Fruit fly (Drosophila melanogaster) whole organism, prepupa: ENCODE measurements around the gene CG3301.
A peak's percentile ranks its signal among the peaks of the same experiment; 100 is the strongest.

Source experiments
- Blimp-1 ChIP-seq: fragments of 200-800 bp; sonication (Bioruptor generic); optimal IDR thresholded peaks from 3 replicates; lab custom pipeline; 2017; ENCODE audit warnings: missing biosample characterization, missing genetic modification characterization, mild to moderate bottlenecking, moderate library complexity, missing genetic modification reagents
- CG10631 ChIP-seq: fragments of 200-800 bp; sonication (Bioruptor generic); optimal IDR thresholded peaks from 2 replicates; lab custom pipeline; 2016; ENCODE audit warnings: missing biosample characterization, missing genetic modification characterization
- CG11294 ChIP-seq: fragments of 200-800 bp; sonication (Bioruptor generic); IDR thresholded peaks from 2 replicates; pipeline ENCODE4 v1.3.6; 2022; ENCODE audit warnings: missing biosample characterization, missing genetic modification characterization
- CG15336 ChIP-seq: fragments of 200-800 bp; sonication (Bioruptor generic); IDR thresholded peaks from 2 replicates; pipeline ENCODE4 v1.3.6; 2022; ENCODE audit warnings: missing biosample characterization, missing genetic modification characterization
- CG1621 ChIP-seq: fragments of 200-800 bp; sonication (Bioruptor generic); optimal IDR thresholded peaks from 3 replicates; lab custom pipeline; 2018; ENCODE audit warnings: missing biosample characterization, mild to moderate bottlenecking, missing genetic modification characterization
- CG16779 ChIP-seq: fragments of 200-800 bp; sonication (Bioruptor generic); optimal IDR thresholded peaks from 3 replicates; lab custom pipeline; 2017; ENCODE audit warnings: missing biosample characterization, mild to moderate bottlenecking, missing genetic modification characterization
- CG3032 ChIP-seq: fragments of 200-800 bp; optimal IDR thresholded peaks from 2 replicates; lab custom pipeline; 2019; ENCODE audit warnings: missing biosample characterization, mild to moderate bottlenecking, missing genetic modification characterization, moderate library complexity
- CG31627 ChIP-seq: fragments of 200-800 bp; sonication (Bioruptor generic); optimal IDR thresholded peaks from 3 replicates; lab custom pipeline; 2016; ENCODE audit warnings: missing biosample characterization, missing genetic modification characterization
- CG34406 ChIP-seq: fragments of 200-800 bp; sonication (Bioruptor generic); optimal IDR thresholded peaks from 3 replicates; lab custom pipeline; 2016; ENCODE audit warnings: missing biosample characterization, missing genetic modification characterization
- CG3919 ChIP-seq: fragments of 200-800 bp; sonication (Bioruptor generic); optimal IDR thresholded peaks from 3 replicates; lab custom pipeline; 2016; ENCODE audit warnings: missing biosample characterization, missing genetic modification characterization
- CG6792 ChIP-seq: fragments of 200-800 bp; sonication (Bioruptor generic); optimal IDR thresholded peaks from 3 replicates; lab custom pipeline; 2016; ENCODE audit warnings: missing biosample characterization, missing genetic modification characterization
- CG6808 ChIP-seq: fragments of 200-800 bp; sonication (Bioruptor generic); optimal IDR thresholded peaks from 3 replicates; lab custom pipeline; 2017; ENCODE audit warnings: missing biosample characterization, missing genetic modification characterization, mild to moderate bottlenecking, moderate library complexity, missing genetic modification reagents
- CG6854 ChIP-seq: fragments of 200-800 bp; sonication (Bioruptor generic); optimal IDR thresholded peaks from 2 replicates; lab custom pipeline; 2017; ENCODE audit warnings: missing biosample characterization, mild to moderate bottlenecking, missing genetic modification characterization
- CG7368 ChIP-seq: fragments of 200-800 bp; sonication (Bioruptor generic); optimal IDR thresholded peaks from 3 replicates; lab custom pipeline; 2016; ENCODE audit warnings: missing biosample characterization, missing genetic modification characterization
- CG8319 ChIP-seq: fragments of 200-800 bp; sonication (Bioruptor generic); optimal IDR thresholded peaks from 3 replicates; lab custom pipeline; 2016; ENCODE audit warnings: missing biosample characterization, missing genetic modification characterization
- CG8632 ChIP-seq: fragments of 200-800 bp; sonication (Bioruptor generic); optimal IDR thresholded peaks from 3 replicates; lab custom pipeline; 2016; ENCODE audit warnings: missing biosample characterization, missing genetic modification characterization
- CG9139 ChIP-seq: fragments of 200-800 bp; sonication (Bioruptor generic); optimal IDR thresholded peaks from 3 replicates; lab custom pipeline; 2017; ENCODE audit warnings: missing biosample characterization, mild to moderate bottlenecking, missing genetic modification characterization
- Eip75B ChIP-seq: fragments of 200-800 bp; sonication (Bioruptor generic); optimal IDR thresholded peaks from 3 replicates; lab custom pipeline; 2016; ENCODE audit warnings: missing biosample characterization, missing genetic modification characterization
- Eip78C ChIP-seq: fragments of 200-800 bp; sonication (Bioruptor generic); peaks from one replicate; lab custom pipeline; 2016; ENCODE audit warnings: missing biosample characterization, missing genetic modification characterization
- Ets21C ChIP-seq: fragments of 200-800 bp; sonication (Bioruptor generic); optimal IDR thresholded peaks from 3 replicates; lab custom pipeline; 2016; ENCODE audit warnings: missing biosample characterization, missing genetic modification characterization
- Hr38 ChIP-seq: sonication (Bioruptor generic); optimal IDR thresholded peaks from 2 replicates; lab custom pipeline; 2016; ENCODE audit warnings: missing biosample characterization, missing genetic modification characterization
- Hr39 ChIP-seq: fragments of 200-800 bp; sonication (Bioruptor generic); optimal IDR thresholded peaks from 2 replicates; lab custom pipeline; 2016; ENCODE audit warnings: missing biosample characterization, missing genetic modification characterization
- Hr4 ChIP-seq: fragments of 200-800 bp; sonication (Bioruptor generic); optimal IDR thresholded peaks from 3 replicates; lab custom pipeline; 2016; ENCODE audit warnings: missing biosample characterization, missing genetic modification characterization
- Sox102F ChIP-seq: fragments of 200-800 bp; sonication (Bioruptor generic); optimal IDR thresholded peaks from 2 replicates; lab custom pipeline; 2016; ENCODE audit warnings: missing biosample characterization, mild to moderate bottlenecking, missing genetic modification characterization
- Sox14 ChIP-seq: fragments of 200-800 bp; sonication (Bioruptor generic); optimal IDR thresholded peaks from 3 replicates; lab custom pipeline; 2016; ENCODE audit warnings: missing biosample characterization, missing genetic modification characterization
- Sox15 ChIP-seq: fragments of 200-800 bp; sonication (Bioruptor generic); optimal IDR thresholded peaks from 3 replicates; lab custom pipeline; 2016; ENCODE audit warnings: missing biosample characterization, missing genetic modification characterization
- achi ChIP-seq: fragments of 200-800 bp; sonication (Bioruptor generic); optimal IDR thresholded peaks from 3 replicates; lab custom pipeline; 2016; ENCODE audit warnings: missing biosample characterization, missing genetic modification characterization
- acj6 ChIP-seq: fragments of 200-800 bp; sonication (Bioruptor generic); optimal IDR thresholded peaks from 3 replicates; lab custom pipeline; 2016; ENCODE audit warnings: missing biosample characterization, missing genetic modification characterization
- cyc ChIP-seq: fragments of 200-800 bp; sonication (Bioruptor generic); optimal IDR thresholded peaks from 3 replicates; lab custom pipeline; 2016; ENCODE audit warnings: missing biosample characterization, missing genetic modification characterization
- dsx ChIP-seq: fragments of 200-800 bp; optimal IDR thresholded peaks from 3 replicates; lab custom pipeline; 2019; ENCODE audit warnings: missing biosample characterization, mild to moderate bottlenecking, missing genetic modification characterization, moderate library complexity; ENCODE audit not compliant: poor library complexity, severe bottlenecking
- eg ChIP-seq: fragments of 200-800 bp; sonication (Bioruptor generic); IDR thresholded peaks from 3 replicates; pipeline ENCODE4 v1.3.6; 2022; ENCODE audit warnings: missing biosample characterization, missing genetic modification characterization
- esn ChIP-seq: fragments of 200-800 bp; sonication (Bioruptor generic); optimal IDR thresholded peaks from 2 replicates; lab custom pipeline; 2016; ENCODE audit warnings: missing biosample characterization, mild to moderate bottlenecking, missing genetic modification characterization, moderate library complexity
- fd85E ChIP-seq: fragments of 200-800 bp; sonication (Bioruptor generic); optimal IDR thresholded peaks from 3 replicates; lab custom pipeline; 2016; ENCODE audit warnings: missing biosample characterization, missing genetic modification characterization
- fkh ChIP-seq: fragments of 200-800 bp; sonication (Bioruptor generic); optimal IDR thresholded peaks from 3 replicates; lab custom pipeline; 2017; ENCODE audit warnings: missing biosample characterization, mild to moderate bottlenecking, missing genetic modification characterization, moderate library complexity
- lz ChIP-seq: fragments of 200-800 bp; sonication (Bioruptor generic); optimal IDR thresholded peaks from 3 replicates; lab custom pipeline; 2016; ENCODE audit warnings: missing biosample characterization, missing genetic modification characterization
- net ChIP-seq: fragments of 200-800 bp; sonication (Bioruptor generic); optimal IDR thresholded peaks from 3 replicates; lab custom pipeline; 2016; ENCODE audit warnings: missing biosample characterization, missing genetic modification characterization
- pdm3 ChIP-seq: fragments of 200-800 bp; sonication (Bioruptor generic); optimal IDR thresholded peaks from 3 replicates; lab custom pipeline; 2016; ENCODE audit warnings: missing biosample characterization, missing genetic modification characterization
- salr ChIP-seq, 2 experiments: fragments of 200-800 bp; sonication (Bioruptor generic); optimal IDR thresholded peaks; 3 replicates each; lab custom pipeline; 2016 to 2018; ENCODE audit warnings: missing biosample characterization in 2 of 2, missing genetic modification characterization in 2 of 2, mild to moderate bottlenecking in 1 of 2
- ss ChIP-seq, 2 experiments: fragments of 200-800 bp; sonication (Bioruptor generic); optimal IDR thresholded peaks; 2 replicates in 1 of 2; 3 replicates in 1 of 2; lab custom pipeline; 2017 to 2018; ENCODE audit warnings: mild to moderate bottlenecking in 2 of 2, missing biosample characterization in 2 of 2, missing genetic modification characterization in 2 of 2, moderate library complexity in 1 of 2
- svp ChIP-seq: fragments of 200-800 bp; sonication (Bioruptor generic); peaks from one replicate; lab custom pipeline; 2016; ENCODE audit warnings: missing biosample characterization, missing genetic modification characterization
- topi ChIP-seq: fragments of 200-800 bp; sonication (Bioruptor generic); optimal IDR thresholded peaks from 3 replicates; lab custom pipeline; 2016; ENCODE audit warnings: missing biosample characterization, missing genetic modification characterization
- vri ChIP-seq: fragments of 200-800 bp; sonication (Bioruptor generic); optimal IDR thresholded peaks from 3 replicates; lab custom pipeline; 2016; ENCODE audit warnings: missing biosample characterization, mild to moderate bottlenecking, missing genetic modification characterization

Gene CG3301

dm6 chr3R:21269923-21270322, 6.1 kb downstream of the CG3301 start, which contains the start of the genes AP-2sigma and Idi (continued):
- peak; percentile 98 for TF ChIP-seq Blimp-1
- TF ChIP-seq CG10631 (GFP tag; lab: Kevin White, UChicago) = no peak
- TF ChIP-seq cyc = peak; percentile 14
- TF ChIP-seq achi (GFP tag; lab: Kevin White, UChicago) = peak; percentile 23
- TF ChIP-seq CG31627 (GFP tag; lab: Kevin White, UChicago) = peak; percentile 34

- no peak for TF ChIP-seq CG8632
- peak; percentile 38 for TF ChIP-seq lz (GFP tag; lab: Kevin White, UChicago)
- peak; percentile 19 for TF ChIP-seq CG6808 (GFP tag; lab: Kevin White, UChicago)
- peak; percentile 66 for TF ChIP-seq CG1621 (tag; lab: Kevin White, UChicago)
- TF ChIP-seq CG15336 (GFP tag; lab: Robert Waterston, UW) = no peak
- no peak for TF ChIP-seq dsx (GFP tag; lab: Kevin White, UChicago)
- TF ChIP-seq Sox102F = peak; percentile 44
- TF ChIP-seq fkh = peak; percentile 63
- TF ChIP-seq CG9139 (GFP tag; lab: Kevin White, UChicago) = peak; percentile 7
- no peak for TF ChIP-seq CG16779 (tag; lab: Kevin White, UChicago)
- peak; percentile 26 for TF ChIP-seq net (GFP tag; lab: Kevin White, UChicago)
- peak; percentile 44 for TF ChIP-seq cyc
- peak in 1 of 2 experiments; percentile 43 for TF ChIP-seq ss (GFP tag; optimal IDR thresholded peaks at IDR 0.05; lab: Kevin White, UChicago)
- peak; percentile 41 for TF ChIP-seq Eip75B (GFP tag; lab: Kevin White, UChicago)
- TF ChIP-seq acj6 = peak; percentile 36
- TF ChIP-seq Sox14 (GFP tag; lab: Kevin White, UChicago) = peak; percentile 89
- TF ChIP-seq CG6792 (GFP tag; lab: Kevin White, UChicago) = peak; percentile 30
- peak; percentile 42 for TF ChIP-seq CG6854
- TF ChIP-seq vri (GFP tag; lab: Kevin White, UChicago) = peak; percentile 63
- TF ChIP-seq Blimp-1 = peak; percentile 59
- TF ChIP-seq CG3032 = peak; percentile 20
- peak; percentile 97 for TF ChIP-seq svp
- peak; percentile 59 for TF ChIP-seq esn (GFP tag; lab: Kevin White, UChicago)
- TF ChIP-seq achi (GFP tag; lab: Kevin White, UChicago) = peak; percentile 45
- TF ChIP-seq Sox15 (GFP tag; lab: Kevin White, UChicago) = peak; percentile 8
- peak; percentile 31 for TF ChIP-seq CG31627 (GFP tag; lab: Kevin White, UChicago)
- TF ChIP-seq pdm3 (GFP tag; lab: Kevin White, UChicago) = peak; percentile 51
- peak; percentile 44 for TF ChIP-seq topi (GFP tag; lab: Kevin White, UChicago)
- peak; percentile 29 for TF ChIP-seq CG8319
- no peak for TF ChIP-seq CG11294 (GFP tag; lab: Robert Waterston, UW)
- TF ChIP-seq Ets21C (GFP tag; lab: Kevin White, UChicago) = no peak
- no peak for TF ChIP-seq Hr38 (GFP tag; lab: Kevin White, UChicago)
- peak; percentile 59 for TF ChIP-seq CG3919 (GFP tag; lab: Kevin White, UChicago)
- no peak for TF ChIP-seq salr (GFP tag; optimal IDR thresholded peaks at IDR 0.05; lab: Kevin White, UChicago)
- peak; percentile 39 for TF ChIP-seq CG34406 (GFP tag; lab: Kevin White, UChicago)
- peak; percentile 31 for TF ChIP-seq CG10631 (GFP tag; lab: Kevin White, UChicago)
- peak; percentile 5 for TF ChIP-seq CG7368 (GFP tag; lab: Kevin White, UChicago)
- no peak for TF ChIP-seq fd85E (GFP tag; lab: Kevin White, UChicago)
- TF ChIP-seq Hr39 = peak; percentile 33
- 0 out of 3 replicates have a peak, but pooled peaks have one; percentile 28 for TF ChIP-seq eg
- peak; percentile 83 for TF ChIP-seq Eip78C (GFP tag; lab: Kevin White, UChicago)
- peak; percentile 13 for TF ChIP-seq Hr4 (GFP tag; lab: Kevin White, UChicago)
These were observed 7.2 kb downstream of the CG3301 start, which contains the start of gene Rab1 for dm6 chr3R:21268873-21269272. TSS of gene Rab1 (minus strand) at chr3R:21269060.
